Worm (Caenorhabditis elegans) whole organism, midembryonic: ENCODE measurements around the gene C14C10.5.
A peak's percentile ranks its signal among the peaks of the same experiment; 100 is the strongest.

Source experiments
- T22C8.4 ChIP-seq: fragments of 200-800 bp; sonication (Bioruptor generic); IDR thresholded peaks from 2 replicates; pipeline ENCODE4 v1.3.6; 2022; ENCODE audit warnings: missing genetic modification characterization, missing compliant biosample characterization
- cog-1 ChIP-seq: sonication (generic microtip); optimal IDR thresholded peaks from 2 replicates; lab custom pipeline; 2016; ENCODE audit warnings: missing genetic modification characterization, missing compliant biosample characterization
- flt-1 ChIP-seq: fragments of 200-800 bp; sonication (Bioruptor generic); IDR thresholded peaks from 2 replicates; pipeline ENCODE4 v1.3.6; 2022; ENCODE audit warnings: missing genetic modification characterization, missing compliant biosample characterization
- klf-2 ChIP-seq: fragments of 200-800 bp; sonication (Bioruptor generic); conservative IDR thresholded peaks from 2 replicates; pipeline ENCODE4 v1.3.6; 2022; ENCODE audit warnings: missing genetic modification reagents, missing genetic modification characterization, missing compliant biosample characterization
- med-1 ChIP-seq: sonication (generic microtip); optimal IDR thresholded peaks from 2 replicates; lab custom pipeline; 2017; ENCODE audit warnings: missing genetic modification characterization, mild to moderate bottlenecking, missing compliant biosample characterization, antibody characterized with exemption, missing genetic modification reagents; ENCODE audit not compliant: insufficient read depth
- ref-1 ChIP-seq: fragments of 200-800 bp; sonication (Bioruptor generic); conservative IDR thresholded peaks from 2 replicates; pipeline ENCODE4 v1.3.6; 2022; ENCODE audit warnings: missing genetic modification reagents, missing genetic modification characterization, missing compliant biosample characterization
- tab-1 ChIP-seq: fragments of 200-800 bp; sonication (Bioruptor generic); IDR thresholded peaks from 2 replicates; pipeline ENCODE4 v1.3.6; 2022; ENCODE audit warnings: missing genetic modification characterization, missing compliant biosample characterization
- ztf-23 ChIP-seq: fragments of 200-800 bp; sonication (Bioruptor generic); IDR thresholded peaks from 2 replicates; pipeline ENCODE4 v1.3.6; 2022; ENCODE audit warnings: missing genetic modification reagents, missing genetic modification characterization, missing compliant biosample characterization
- ztf-29 ChIP-seq: fragments of 200-800 bp; sonication (Bioruptor generic); IDR thresholded peaks from 2 replicates; pipeline ENCODE4 v1.3.6; 2022; ENCODE audit warnings: missing genetic modification reagents, missing genetic modification characterization, missing compliant biosample characterization

C14C10.5 gene

DNA sequence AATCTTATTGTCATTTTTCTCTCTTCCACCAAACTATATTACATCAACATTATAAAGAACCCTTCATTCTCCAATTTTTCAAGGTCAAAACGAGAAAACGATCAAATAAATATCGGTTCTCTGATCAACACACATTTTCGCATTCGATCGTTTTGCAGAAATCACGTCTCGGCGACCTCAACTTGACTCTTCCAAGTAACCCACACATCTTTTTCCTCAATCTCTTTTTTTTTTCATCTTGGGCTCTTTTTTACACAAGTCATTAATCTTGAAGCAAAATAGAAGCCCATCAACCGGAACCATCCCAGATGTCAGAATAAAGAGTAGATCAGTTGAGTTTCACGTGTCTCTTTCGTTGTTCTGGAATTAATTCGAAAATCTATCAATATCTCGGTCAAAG is 36.3 kb downstream of the C14C10.5 start:
- TF ChIP-seq tab-1 (GFP tag; lab: Robert Waterston, UW) (no peak), klf-2 (GFP tag; lab: Robert Waterston, UW) (no peak), flt-1 (GFP tag; lab: Robert Waterston, UW) (no peak), ref-1 (GFP tag; lab: Robert Waterston, UW) (no peak), ztf-23 (GFP tag; lab: Robert Waterston, UW) (no peak), med-1 (GFP tag; lab: Kevin White, UChicago) (no peak), ztf-29 (GFP tag; lab: Robert Waterston, UW) (no peak), cog-1 (no peak), T22C8.4 (GFP tag; lab: Robert Waterston, UW) (no peak)

DNA sequence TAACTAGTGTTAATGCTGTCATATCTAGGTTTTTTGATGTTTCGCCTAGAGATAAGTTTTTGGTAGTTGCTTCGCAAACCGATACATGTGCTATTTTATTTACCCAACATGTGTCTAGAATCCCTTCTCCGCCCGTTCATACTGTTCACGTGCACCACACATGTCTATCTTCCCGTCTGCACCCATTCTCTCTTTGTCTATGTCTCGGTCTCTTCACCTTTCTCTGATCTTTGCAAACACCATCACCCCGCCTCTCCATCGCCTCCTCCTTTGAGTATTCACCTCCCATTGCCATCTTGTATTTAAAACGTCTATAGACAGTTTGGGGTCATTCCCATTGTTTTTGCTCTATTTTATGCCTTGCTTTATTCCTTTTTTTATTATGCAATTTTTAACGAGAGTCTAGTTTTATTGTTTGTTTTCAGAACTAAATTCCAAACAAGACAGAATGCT is 37.3 kb downstream of the C14C10.5 start, which contains the start of gene F56H9.2:
TSS of gene F56H9.2 (plus strand) at position 426 of the 453 bp plus-strand sequence.
- TF ChIP-seq ztf-23 (GFP tag; lab: Robert Waterston, UW) (0 out of 2 replicates have a peak, but pooled peaks have one; percentile 48), klf-2 (GFP tag; lab: Robert Waterston, UW) (no peak)

- TF ChIP-seq ztf-23 (GFP tag; lab: Robert Waterston, UW) (no peak), cog-1 (no peak), flt-1 (GFP tag; lab: Robert Waterston, UW) (no peak), ztf-29 (GFP tag; lab: Robert Waterston, UW) (no peak), tab-1 (GFP tag; lab: Robert Waterston, UW) (no peak), T22C8.4 (GFP tag; lab: Robert Waterston, UW) (no peak), med-1 (GFP tag; lab: Kevin White, UChicago) (no peak), klf-2 (GFP tag; lab: Robert Waterston, UW) (no peak), ref-1 (GFP tag; lab: Robert Waterston, UW) (no peak)
Measured at ce11 chrV:12637764-12638502, 37.9 kb downstream of the C14C10.5 start.

DNA sequence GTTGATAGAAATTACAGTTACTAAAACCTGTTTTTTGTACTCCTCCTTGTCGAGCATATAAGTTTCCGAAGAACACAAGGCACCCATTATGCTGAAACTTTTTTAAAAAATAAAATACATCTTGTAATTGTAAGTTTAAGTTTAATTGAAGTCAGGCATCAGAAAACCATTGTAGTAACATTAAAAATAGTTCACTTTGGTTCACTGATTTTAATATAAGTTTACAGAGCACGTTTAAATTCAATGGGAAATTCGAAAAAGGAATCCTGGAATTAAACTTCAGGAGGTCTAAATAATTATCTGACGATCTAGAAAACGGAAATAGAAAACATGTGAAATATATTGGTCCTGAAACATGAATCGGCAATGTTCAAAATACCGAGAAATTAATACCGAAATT is 40.4 kb downstream of the C14C10.5 start, which contains the start of gene gpa-8:
TSS of gene gpa-8 (minus strand) at position 101 of the 400 bp plus-strand sequence.
- no peak for TF ChIP-seq med-1 (GFP tag; lab: Kevin White, UChicago)
- TF ChIP-seq tab-1 (GFP tag; lab: Robert Waterston, UW): no peak
- no peak for TF ChIP-seq ztf-23 (GFP tag; lab: Robert Waterston, UW)
- TF ChIP-seq T22C8.4 (GFP tag; lab: Robert Waterston, UW): no peak
- TF ChIP-seq cog-1: no peak
- no peak for TF ChIP-seq flt-1 (GFP tag; lab: Robert Waterston, UW)
- TF ChIP-seq ztf-29 (GFP tag; lab: Robert Waterston, UW): no peak
- no peak for TF ChIP-seq ref-1 (GFP tag; lab: Robert Waterston, UW)
- TF ChIP-seq klf-2 (GFP tag; lab: Robert Waterston, UW): no peak

DNA sequence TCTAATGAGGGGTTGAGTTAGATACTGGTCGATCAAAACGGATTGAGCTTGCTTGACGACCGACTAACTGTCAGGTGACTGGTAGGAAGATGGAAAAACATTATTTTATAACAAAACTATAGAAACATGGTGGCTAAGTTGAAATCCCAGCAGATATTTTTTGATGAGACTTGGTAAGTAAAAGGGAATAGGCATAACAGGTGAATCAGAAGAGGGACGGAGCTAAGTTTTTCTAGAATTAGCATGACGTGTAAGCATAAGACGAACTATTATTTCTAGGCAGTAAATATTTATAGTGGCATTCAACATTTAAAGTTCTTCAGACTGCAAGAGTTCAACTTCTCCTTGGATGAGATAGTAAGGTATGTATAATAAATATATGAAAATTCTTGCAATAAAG is 44.5 kb downstream of the C14C10.5 start, which contains the start of gene F56H9.8:
TSS of gene F56H9.8 (plus strand) at position 301 of the 400 bp plus-strand sequence.
- TF ChIP-seq cog-1: no peak

- no peak for TF ChIP-seq ztf-23 (GFP tag; lab: Robert Waterston, UW)
- no peak for TF ChIP-seq ztf-29 (GFP tag; lab: Robert Waterston, UW)
- no peak for TF ChIP-seq flt-1 (GFP tag; lab: Robert Waterston, UW)
- no peak for TF ChIP-seq klf-2 (GFP tag; lab: Robert Waterston, UW)
- TF ChIP-seq ref-1 (GFP tag; lab: Robert Waterston, UW): no peak
- no peak for TF ChIP-seq T22C8.4 (GFP tag; lab: Robert Waterston, UW)
- TF ChIP-seq tab-1 (GFP tag; lab: Robert Waterston, UW): no peak
- no peak for TF ChIP-seq med-1 (GFP tag; lab: Kevin White, UChicago)
- TF ChIP-seq cog-1: no peak
Measured at ce11 chrV:12649213-12649612, 49.2 kb downstream of the C14C10.5 start, which contains the start of gene gpa-9. TSS of gene gpa-9 (minus strand) at chrV:12649313.

ce11 chrV:12649636-12650035 is 49.6 kb downstream of the C14C10.5 start, which contains the start of gene lin-25:
TSS of gene lin-25 (plus strand) at chrV:12649925.
- TF ChIP-seq T22C8.4 (GFP tag; lab: Robert Waterston, UW): no peak
- no peak for TF ChIP-seq ztf-23 (GFP tag; lab: Robert Waterston, UW)
- no peak for TF ChIP-seq ref-1 (GFP tag; lab: Robert Waterston, UW)
- TF ChIP-seq med-1 (GFP tag; lab: Kevin White, UChicago): no peak
- no peak for TF ChIP-seq ztf-29 (GFP tag; lab: Robert Waterston, UW)
- TF ChIP-seq cog-1: no peak
- no peak for TF ChIP-seq tab-1 (GFP tag; lab: Robert Waterston, UW)
- TF ChIP-seq klf-2 (GFP tag; lab: Robert Waterston, UW): no peak
- no peak for TF ChIP-seq flt-1 (GFP tag; lab: Robert Waterston, UW)
